Fruit fly (Drosophila melanogaster): ENCODE data around the gene Tpi.

The Tpi gene

DNA sequence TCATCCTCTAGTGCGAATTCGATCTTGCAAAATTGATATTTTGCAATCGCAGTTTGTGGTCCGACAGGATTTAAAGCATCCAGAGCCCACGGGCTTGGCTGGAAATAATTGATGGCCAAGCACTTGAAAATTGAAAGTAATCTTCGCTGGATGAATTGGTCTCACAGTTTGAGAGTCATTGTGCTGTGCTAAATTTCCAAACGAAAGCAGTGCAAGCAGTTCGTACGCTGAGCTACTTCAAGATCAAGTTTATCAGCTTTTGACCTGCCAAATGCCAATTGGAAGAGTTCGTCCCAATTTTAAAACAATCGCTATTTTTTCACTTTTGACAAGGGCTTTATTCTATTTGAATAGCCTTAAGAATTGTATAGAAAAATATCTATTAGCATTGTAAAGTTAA, 19.5 kb upstream of the Tpi start (continued):
- TF ChIP-seq CG18599 (GFP tag; optimal IDR thresholded peaks at IDR 0.05) (no peak), CG13424 (tag; optimal IDR thresholded peaks at IDR 0.05) (no peak), pita (GFP tag; optimal IDR thresholded peaks at IDR 0.05) (peak; percentile 12), CG10209 (GFP tag; optimal IDR thresholded peaks at IDR 0.05) (no peak), CG16815 (GFP tag; optimal IDR thresholded peaks at IDR 0.05) (no peak), ci (GFP tag; IDR thresholded peaks at IDR 0.05) (0 out of 3 replicates have a peak, but pooled peaks have one; percentile 9), CG7987 (GFP tag; optimal IDR thresholded peaks at IDR 0.05) (no peak), Hr78 (GFP tag; optimal IDR thresholded peaks at IDR 0.05) (peak in 1 of 2 experiments; percentile 17), CG6813 (GFP tag; optimal IDR thresholded peaks at IDR 0.05) (no peak), CG6689 (GFP tag; IDR thresholded peaks at IDR 0.05) (no peak), Scr (GFP tag; IDR thresholded peaks at IDR 0.05; ENCODE audit: partially characterized antibody) (no peak), nau (GFP tag; optimal IDR thresholded peaks at IDR 0.05) (no peak), tio (GFP tag; optimal IDR thresholded peaks at IDR 0.05) (no peak), ewg (GFP tag; optimal IDR thresholded peaks at IDR 0.05) (no peak), Spps (tag; optimal IDR thresholded peaks at IDR 0.05) (no peak), CrebB (tag; optimal IDR thresholded peaks at IDR 0.05) (no peak), H2.0 (GFP tag; IDR thresholded peaks at IDR 0.05) (no peak), CG12219 (GFP tag; optimal IDR thresholded peaks at IDR 0.05) (no peak), CG8290 (GFP tag; optimal IDR thresholded peaks at IDR 0.05) (no peak), CG8290 (tag; optimal IDR thresholded peaks at IDR 0.05) (peak in 1 of 2 experiments; percentile 47), CG8388 (GFP tag; optimal IDR thresholded peaks at IDR 0.05) (no peak), prd (optimal IDR thresholded peaks at IDR 0.05) (no peak), prd (GFP tag; IDR thresholded peaks at IDR 0.05) (peak; percentile 15; the same call in 1 of the 3 replicates), trem (tag; optimal IDR thresholded peaks at IDR 0.05) (no peak), CG6854 (GFP tag; optimal IDR thresholded peaks at IDR 0.05) (no peak), CG14965 (GFP tag; optimal IDR thresholded peaks at IDR 0.05; ENCODE audit: borderline replicate concordance) (no peak), fd3F (GFP tag; optimal IDR thresholded peaks at IDR 0.05) (no peak), CG43689 (GFP tag; IDR thresholded peaks at IDR 0.05) (no peak), CG2889 (GFP tag; IDR thresholded peaks at IDR 0.05) (no peak), CG42726 (GFP tag; IDR thresholded peaks at IDR 0.05; ENCODE audit: partially characterized antibody) (0 out of 2 replicates have a peak, but pooled peaks have one; percentile 34), CoRest (tag; optimal IDR thresholded peaks at IDR 0.05) (no peak), phol (tag; optimal IDR thresholded peaks at IDR 0.05) (no peak), CG32532 (GFP tag; IDR thresholded peaks at IDR 0.05) (0 out of 2 replicates have a peak, but pooled peaks have one; percentile 24), bigmax (GFP tag; optimal IDR thresholded peaks at IDR 0.05) (no peak), CG12155 (GFP tag; optimal IDR thresholded peaks at IDR 0.05) (no peak), CG31365 (tag; optimal IDR thresholded peaks at IDR 0.05) (peak; percentile 95), CG14667 (GFP tag; IDR thresholded peaks at IDR 0.05) (no peak), tap (tag; optimal IDR thresholded peaks at IDR 0.05) (no peak), h (optimal IDR thresholded peaks at IDR 0.05) (no peak), Meics (GFP tag; optimal IDR thresholded peaks at IDR 0.05) (no peak), PHDP (tag; optimal IDR thresholded peaks at IDR 0.05) (no peak), TFAM (GFP tag; optimal IDR thresholded peaks at IDR 0.05) (no peak), D (optimal IDR thresholded peaks at IDR 0.05) (no peak), D (GFP tag; optimal IDR thresholded peaks at IDR 0.05) (no peak), CG3726 (GFP tag; IDR thresholded peaks at IDR 0.05) (no peak), nerfin-2 (GFP tag; IDR thresholded peaks at IDR 0.05; ENCODE audit: partially characterized antibody) (no peak), Chrac-16 (GFP tag; optimal IDR thresholded peaks at IDR 0.05) (no peak), esg (GFP tag; conservative IDR thresholded peaks at IDR 0.05) (no peak), ken (GFP tag; IDR thresholded peaks at IDR 0.05) (no peak), schlank (tag; optimal IDR thresholded peaks at IDR 0.05) (no peak), CG9437 (GFP tag; optimal IDR thresholded peaks at IDR 0.05) (no peak)
